Fruit fly (Drosophila melanogaster): ENCODE data around the gene Pfdn1.

Gene Pfdn1

dm6 chr2L:6075345-6075744, 6.5 kb downstream of the Pfdn1 start (continued):
- TF ChIP-seq CG42726 (GFP tag; IDR thresholded peaks at IDR 0.05; ENCODE audit: partially characterized antibody), result peak; percentile 54; the same call in 1 of the 2 replicates
- TF ChIP-seq Hr3 (GFP tag; optimal IDR thresholded peaks at IDR 0.05), result peak; percentile 43
- peak; percentile 43; the same call in 1 of the 3 replicates for TF ChIP-seq Opbp (GFP tag; IDR thresholded peaks at IDR 0.05; ENCODE audit: partially characterized antibody)
- peak; percentile 90 for TF ChIP-seq pros (GFP tag; optimal IDR thresholded peaks at IDR 0.05)

- TF ChIP-seq vvl (GFP tag; IDR thresholded peaks at IDR 0.05), result 0 out of 2 replicates have a peak, but pooled peaks have one; percentile 25
- TF ChIP-seq sd (tag; optimal IDR thresholded peaks at IDR 0.05), result peak; percentile 1
- peak; percentile 40 for TF ChIP-seq CG5180 (GFP tag; optimal IDR thresholded peaks at IDR 0.05)
- TF ChIP-seq chm (GFP tag; IDR thresholded peaks at IDR 0.05), result peak; percentile 32; the same call in 1 of the 2 replicates
- TF ChIP-seq insv (GFP tag; optimal IDR thresholded peaks at IDR 0.05), result peak in 1 of 2 experiments; percentile 90
- TF ChIP-seq stwl (tag; optimal IDR thresholded peaks at IDR 0.05), result peak; percentile 14
- TF ChIP-seq CG13287 (GFP tag; IDR thresholded peaks at IDR 0.05; ENCODE audit: partially characterized antibody), result peak; percentile 8; the same call in 1 of the 2 replicates
- peak in 1 of 2 experiments; percentile 98 for TF ChIP-seq Pdp1 (GFP tag; optimal IDR thresholded peaks at IDR 0.05)
- peak; percentile 81; the same call in 2 of the 4 replicates for TF ChIP-seq chinmo (GFP tag; IDR thresholded peaks at IDR 0.05; ENCODE audit: partially characterized antibody)
- TF ChIP-seq cg (GFP tag; optimal IDR thresholded peaks at IDR 0.05), result peak; percentile 71
- TF ChIP-seq ato (GFP tag; IDR thresholded peaks at IDR 0.05; ENCODE audit: partially characterized antibody), result peak; percentile 15; the same call in 1 of the 2 replicates
- peak; percentile 12 for TF ChIP-seq abd-A (tag; optimal IDR thresholded peaks at IDR 0.05)
- TF ChIP-seq CG31365 (tag; optimal IDR thresholded peaks at IDR 0.05), result no peak
- TF ChIP-seq Deaf1 (tag; optimal IDR thresholded peaks at IDR 0.05), result no peak
- TF ChIP-seq gcm (GFP tag; optimal IDR thresholded peaks at IDR 0.05), result no peak
- TF ChIP-seq Sox100B (GFP tag; optimal IDR thresholded peaks at IDR 0.05), result no peak
- peak; percentile 97 for TF ChIP-seq z (GFP tag; IDR thresholded peaks at IDR 0.05)
- peak; percentile 90 for TF ChIP-seq sqz (GFP tag; optimal IDR thresholded peaks at IDR 0.05)
- TF ChIP-seq CG8281 (tag; optimal IDR thresholded peaks at IDR 0.05), result no peak
These were observed 7.3 kb downstream of the Pfdn1 start for dm6 chr2L:6076143-6076542.

- TF ChIP-seq ewg (GFP tag; optimal IDR thresholded peaks at IDR 0.05) (peak; percentile 68), CG16863 (GFP tag; optimal IDR thresholded peaks at IDR 0.05) (no peak), Bgb (GFP tag; IDR thresholded peaks at IDR 0.05; ENCODE audit: partially characterized antibody) (no peak), D (optimal IDR thresholded peaks at IDR 0.05) (no peak), D (GFP tag; optimal IDR thresholded peaks at IDR 0.05) (no peak), CG6689 (GFP tag; IDR thresholded peaks at IDR 0.05) (peak; percentile 10; the same call in 1 of the 2 replicates), pros (GFP tag; optimal IDR thresholded peaks at IDR 0.05) (peak; percentile 93), otp (GFP tag; IDR thresholded peaks at IDR 0.05) (0 out of 3 replicates have a peak, but pooled peaks have one; percentile 10), nom (GFP tag; optimal IDR thresholded peaks at IDR 0.05) (no peak), seq (GFP tag; IDR thresholded peaks at IDR 0.05) (peak; percentile 65; the same call in 1 of the 2 replicates), Hr39 (optimal IDR thresholded peaks at IDR 0.05) (no peak), crol (GFP tag; IDR thresholded peaks at IDR 0.05) (peak; percentile 27; the same call in 1 of the 2 replicates), sima (GFP tag; optimal IDR thresholded peaks at IDR 0.05) (no peak), CG13894 (tag; optimal IDR thresholded peaks at IDR 0.05) (peak; percentile 99)
These were observed 8.0 kb downstream of the Pfdn1 start for dm6 chr2L:6076829-6077364.

Data from whole organism, embryonic.